Worm (Caenorhabditis elegans): Measurements from ENCODE around the gene Y39A1A.21.

ce11 chrIII:10718078-10718477 is 11.3 kb upstream of the Y39A1A.21 start:
- no peak for TF ChIP-seq ztf-23 (GFP tag; IDR thresholded peaks at IDR 0.05)
- TF ChIP-seq tab-1 (GFP tag; IDR thresholded peaks at IDR 0.05), result no peak
- TF ChIP-seq ztf-29 (GFP tag; IDR thresholded peaks at IDR 0.05), result no peak
- TF ChIP-seq med-1 (GFP tag; optimal IDR thresholded peaks at IDR 0.05; ENCODE audit: insufficient read depth), result no peak
- TF ChIP-seq flt-1 (GFP tag; IDR thresholded peaks at IDR 0.05), result no peak
- TF ChIP-seq klf-2 (GFP tag; conservative IDR thresholded peaks at IDR 0.05), result no peak
- TF ChIP-seq ref-1 (GFP tag; conservative IDR thresholded peaks at IDR 0.05), result no peak
- TF ChIP-seq cog-1 (tag; optimal IDR thresholded peaks at IDR 0.05), result no peak
- no peak for TF ChIP-seq T22C8.4 (GFP tag; IDR thresholded peaks at IDR 0.05)
